Worm (Caenorhabditis elegans) whole organism, L4/young adult: ENCODE measurements around the gene C35A5.4.

Source experiments
- W03F9.2 ChIP-seq: fragments of 150-350 bp; optimal IDR thresholded peaks from 2 replicates; lab custom pipeline; 2014; ENCODE audit warnings: missing biosample characterization, missing genetic modification characterization
- dao-5 ChIP-seq: sonication (generic microtip); optimal IDR thresholded peaks from 2 replicates; lab custom pipeline; 2016; ENCODE audit warnings: missing genotype, missing genetic modification characterization, moderate library complexity, missing compliant biosample characterization
- him-1 ChIP-seq: sonication (generic microtip); optimal IDR thresholded peaks from 2 replicates; lab custom pipeline; 2016; ENCODE audit warnings: missing genotype, missing genetic modification reagents, missing genetic modification characterization, missing compliant biosample characterization

DNA sequence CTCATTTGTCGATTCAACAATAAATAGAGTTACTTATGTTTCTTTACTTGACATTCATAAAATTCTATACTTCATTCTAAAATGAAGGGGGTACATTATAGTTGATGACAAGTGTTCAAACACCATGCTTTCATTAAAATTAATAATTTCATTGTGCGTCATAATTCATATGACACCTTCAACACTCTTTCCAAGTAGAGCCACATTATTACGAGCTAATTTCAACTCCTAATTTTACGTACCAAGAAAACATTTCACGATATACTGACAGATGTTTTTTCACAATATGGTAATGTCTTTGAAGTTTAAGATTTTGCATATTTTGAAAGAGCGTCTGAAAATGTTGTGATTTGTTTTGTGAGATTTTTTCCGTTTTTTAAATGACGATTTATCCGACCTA, 31.4 kb upstream of the C35A5.4 start:
- TF ChIP-seq him-1 (tag; lab: Kevin White, UChicago) = no peak
- TF ChIP-seq dao-5 = no peak
- no peak for TF ChIP-seq W03F9.2 (tag; lab: Kevin White, UChicago)
